Fruit fly (Drosophila melanogaster): ENCODE measurements around the gene CG8492.

Gene CG8492

DNA sequence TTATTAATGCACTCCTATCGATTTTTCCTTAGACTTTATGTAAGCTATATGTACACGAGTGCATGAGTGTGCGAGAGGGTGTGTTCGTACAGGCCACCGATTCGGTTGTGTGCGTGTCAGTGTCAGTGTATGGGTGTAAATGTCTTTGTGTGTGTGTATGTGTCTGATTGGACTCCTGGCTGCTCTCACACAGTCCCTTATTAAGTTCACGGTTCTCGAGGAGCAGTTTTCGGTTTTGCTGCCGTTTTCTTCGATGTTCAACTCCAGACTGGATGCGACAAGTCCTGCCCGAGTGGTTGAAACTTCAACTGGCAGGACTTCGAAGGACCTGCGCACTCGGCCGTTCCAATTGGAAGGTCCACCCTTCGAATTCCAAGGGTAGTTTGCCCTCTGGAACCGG, 18.6 kb downstream of the CG8492 start:
- no peak for TF ChIP-seq CG8159 (tag; optimal IDR thresholded peaks at IDR 0.05)
- no peak for TF ChIP-seq CG9948 (tag; optimal IDR thresholded peaks at IDR 0.05)
- no peak for TF ChIP-seq CG14655 (GFP tag; optimal IDR thresholded peaks at IDR 0.05)
- TF ChIP-seq CG13204 (GFP tag; optimal IDR thresholded peaks at IDR 0.05): no peak
- no peak for TF ChIP-seq CG12605 (GFP tag; IDR thresholded peaks at IDR 0.05)
- no peak for TF ChIP-seq gl (tag; optimal IDR thresholded peaks at IDR 0.05)
- no peak for TF ChIP-seq Pif1A (GFP tag; optimal IDR thresholded peaks at IDR 0.05)
- no peak for TF ChIP-seq EcR (GFP tag; optimal IDR thresholded peaks at IDR 0.05)

DNA sequence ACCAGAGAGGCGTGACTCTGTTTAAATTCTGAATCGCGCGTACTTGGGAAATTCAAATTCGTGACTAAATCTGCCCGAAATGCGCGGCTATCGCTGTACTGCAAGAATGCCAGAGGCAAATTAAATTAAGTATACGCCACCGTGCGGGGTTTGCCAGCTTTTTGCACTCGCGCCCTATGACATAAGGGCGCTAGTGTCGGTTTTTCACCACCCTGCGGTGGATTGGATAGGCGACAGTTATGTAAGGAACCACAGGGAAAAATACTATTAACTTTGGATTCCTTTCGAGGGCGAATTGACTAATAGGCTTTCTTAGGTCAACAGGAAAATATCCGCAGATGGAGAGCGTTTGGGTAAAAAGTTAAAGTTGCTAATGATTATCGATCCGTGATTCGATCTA, 36.4 kb downstream of the CG8492 start, which contains the start of gene CG44195:
TSS of gene CG44195 (minus strand) at position 101 of the 400 bp plus-strand sequence.
- no peak for TF ChIP-seq CG4496 (GFP tag; IDR thresholded peaks at IDR 0.05)
- no peak for TF ChIP-seq CG12605 (GFP tag; IDR thresholded peaks at IDR 0.05)
- no peak for TF ChIP-seq CG14655 (GFP tag; optimal IDR thresholded peaks at IDR 0.05)
- no peak for TF ChIP-seq CG10348 (GFP tag; IDR thresholded peaks at IDR 0.05)
- no peak for TF ChIP-seq CG32121 (GFP tag; IDR thresholded peaks at IDR 0.05)
- TF ChIP-seq EcR (GFP tag; optimal IDR thresholded peaks at IDR 0.05): no peak
- no peak for TF ChIP-seq gl (tag; optimal IDR thresholded peaks at IDR 0.05)
